Worm (Caenorhabditis elegans) whole organism, young adult: ENCODE results near the gene nck-1.

Experiments
- B0261.1 ChIP-seq: sonication (generic microtip); optimal IDR thresholded peaks from 2 replicates; lab custom pipeline; 2016; ENCODE audit warnings: mild to moderate bottlenecking, missing genetic modification characterization, moderate library complexity, missing compliant biosample characterization
- F23B12.7 ChIP-seq: sonication (generic microtip); optimal IDR thresholded peaks from 2 replicates; lab custom pipeline; 2017; ENCODE audit warnings: missing genetic modification characterization, mild to moderate bottlenecking, missing compliant biosample characterization, antibody characterized with exemption, moderate library complexity; ENCODE audit not compliant: insufficient read depth
- K11D2.4 ChIP-seq: fragments of 200-800 bp; sonication (Bioruptor generic); IDR thresholded peaks from 2 replicates; pipeline ENCODE4 v1.3.6; 2022; ENCODE audit warnings: missing genetic modification reagents, missing genetic modification characterization, missing compliant biosample characterization
- Y53F4B.3 ChIP-seq: fragments of 200-800 bp; sonication (Bioruptor generic); IDR thresholded peaks from 2 replicates; pipeline ENCODE4 v1.3.6; 2022; ENCODE audit warnings: missing genetic modification reagents, missing genetic modification characterization, missing compliant biosample characterization
- Y67H2A.10 ChIP-seq: fragments of 200-800 bp; sonication (Bioruptor generic); conservative IDR thresholded peaks from 2 replicates; pipeline ENCODE4 v1.3.6; 2022; ENCODE audit warnings: missing genetic modification reagents, missing genetic modification characterization, missing compliant biosample characterization
- Y79H2A.3 ChIP-seq: fragments of 200-800 bp; sonication (Bioruptor generic); conservative IDR thresholded peaks from 2 replicates; pipeline ENCODE4 v1.3.6; 2022; ENCODE audit warnings: missing genetic modification reagents, missing genetic modification characterization, missing compliant biosample characterization
- athp-1 ChIP-seq: sonication (generic microtip); optimal IDR thresholded peaks from 2 replicates; lab custom pipeline; 2017; ENCODE audit warnings: mild to moderate bottlenecking, missing genetic modification characterization, missing compliant biosample characterization
- attf-3 ChIP-seq: fragments of 200-800 bp; sonication (Bioruptor generic); conservative IDR thresholded peaks from 2 replicates; pipeline ENCODE4 v1.3.6; 2022; ENCODE audit warnings: missing genetic modification reagents, missing genetic modification characterization, missing compliant biosample characterization
- ccch-3 ChIP-seq: fragments of 200-800 bp; sonication (Bioruptor generic); optimal IDR thresholded peaks from 2 replicates; lab custom pipeline; 2018; ENCODE audit warnings: mild to moderate bottlenecking, missing genetic modification characterization, missing compliant biosample characterization
- cebp-2 ChIP-seq: fragments of 200-800 bp; sonication (Bioruptor generic); IDR thresholded peaks from 2 replicates; pipeline ENCODE4 v1.3.6; 2022; ENCODE audit warnings: missing genetic modification characterization, missing compliant biosample characterization
- ceh-100 ChIP-seq: fragments of 200-800 bp; sonication (Bioruptor generic); IDR thresholded peaks from 2 replicates; pipeline ENCODE4 v1.3.6; 2022; ENCODE audit warnings: missing genetic modification reagents, missing genetic modification characterization, missing compliant biosample characterization
- ceh-27 ChIP-seq: fragments of 200-800 bp; sonication (Bioruptor generic); optimal IDR thresholded peaks from 2 replicates; lab custom pipeline; 2018; ENCODE audit warnings: mild to moderate bottlenecking, missing genetic modification characterization, moderate library complexity, missing compliant biosample characterization
- ceh-79 ChIP-seq: sonication (generic microtip); optimal IDR thresholded peaks from 2 replicates; lab custom pipeline; 2017; ENCODE audit warnings: mild to moderate bottlenecking, missing genetic modification characterization, missing compliant biosample characterization
- ceh-91 ChIP-seq: fragments of 200-800 bp; sonication (Bioruptor generic); IDR thresholded peaks from 2 replicates; pipeline ENCODE4 v1.3.6; 2022; ENCODE audit warnings: missing genetic modification reagents, missing genetic modification characterization, missing compliant biosample characterization
- chd-7 ChIP-seq: sonication (generic microtip); optimal IDR thresholded peaks from 2 replicates; lab custom pipeline; 2016; ENCODE audit warnings: mild to moderate bottlenecking, missing genetic modification characterization, moderate library complexity, missing compliant biosample characterization
- dpff-1 ChIP-seq: sonication (generic microtip); optimal IDR thresholded peaks from 2 replicates; lab custom pipeline; 2017; ENCODE audit warnings: mild to moderate bottlenecking, missing genetic modification characterization, missing compliant biosample characterization
- dpl-1 ChIP-seq: fragments of 150-350 bp; optimal IDR thresholded peaks from 2 replicates; lab custom pipeline; 2014; ENCODE audit warnings: missing biosample characterization, missing genetic modification reagents, missing genetic modification characterization
- ekl-4 ChIP-seq: fragments of 200-800 bp; sonication (Bioruptor generic); IDR thresholded peaks from 2 replicates; pipeline ENCODE4 v1.3.6; 2022; ENCODE audit warnings: missing genetic modification reagents, missing genetic modification characterization, missing compliant biosample characterization
- ets-4 ChIP-seq: fragments of 200-800 bp; sonication (Bioruptor generic); optimal IDR thresholded peaks from 2 replicates; lab custom pipeline; 2018; ENCODE audit warnings: mild to moderate bottlenecking, missing genetic modification characterization, missing compliant biosample characterization
- gei-17 ChIP-seq: fragments of 200-800 bp; sonication (Bioruptor generic); optimal IDR thresholded peaks from 2 replicates; lab custom pipeline; 2018; ENCODE audit warnings: mild to moderate bottlenecking, missing genetic modification characterization, missing compliant biosample characterization
- hlh-26 ChIP-seq: fragments of 200-800 bp; sonication (Bioruptor generic); conservative IDR thresholded peaks from 2 replicates; pipeline ENCODE4 v1.3.6; 2022; ENCODE audit warnings: missing genetic modification reagents, missing genetic modification characterization, missing compliant biosample characterization
- lir-1 ChIP-seq: fragments of 200-800 bp; sonication (Bioruptor generic); conservative IDR thresholded peaks from 2 replicates; pipeline ENCODE4 v1.3.6; 2022; ENCODE audit warnings: missing genetic modification reagents, missing genetic modification characterization, missing compliant biosample characterization
- mel-28 ChIP-seq: sonication (generic microtip); optimal IDR thresholded peaks from 2 replicates; lab custom pipeline; 2016; ENCODE audit warnings: borderline replicate concordance, mild to moderate bottlenecking, missing genetic modification characterization, missing compliant biosample characterization
- mxl-1 ChIP-seq: sonication (generic microtip); optimal IDR thresholded peaks from 2 replicates; lab custom pipeline; 2016; ENCODE audit warnings: missing genetic modification characterization, missing compliant biosample characterization
- nhr-179 ChIP-seq: sonication (generic microtip); optimal IDR thresholded peaks from 2 replicates; lab custom pipeline; 2016; ENCODE audit warnings: mild to moderate bottlenecking, missing genetic modification characterization, missing compliant biosample characterization
- nhr-27 ChIP-seq: fragments of 200-800 bp; sonication (Bioruptor generic); optimal IDR thresholded peaks from 2 replicates; lab custom pipeline; 2018; ENCODE audit warnings: mild to moderate bottlenecking, missing genetic modification characterization, moderate library complexity, missing compliant biosample characterization
- nhr-90 ChIP-seq: sonication (generic microtip); optimal IDR thresholded peaks from 2 replicates; lab custom pipeline; 2016; ENCODE audit warnings: missing genotype, mild to moderate bottlenecking, missing genetic modification characterization, missing compliant biosample characterization
- pbrm-1 ChIP-seq: fragments of 200-800 bp; sonication (Bioruptor generic); IDR thresholded peaks from 2 replicates; pipeline ENCODE4 v1.3.6; 2022; ENCODE audit warnings: missing genetic modification reagents, missing genetic modification characterization, missing compliant biosample characterization
- rpc-1 ChIP-seq, 2 experiments: fragments of 150-350 bp in 1 of 2; sonication (generic microtip) in 1 of 2; optimal IDR thresholded peaks; 2 replicates each; lab custom pipeline; 2014 to 2018; ENCODE audit warnings: missing biosample characterization in 1 of 2, missing genetic modification characterization in 1 of 2, missing genetic modification reagents in 1 of 2, missing genotype in 1 of 2
- sdz-38 ChIP-seq: sonication (generic microtip); optimal IDR thresholded peaks from 2 replicates; lab custom pipeline; 2016; ENCODE audit warnings: missing genotype, missing genetic modification characterization, missing compliant biosample characterization
- snpc-4 ChIP-seq, 5 experiments: fragments of 150-350 bp in 1 of 5; sonication (generic microtip) in 4 of 5; optimal IDR thresholded peaks; 2 replicates each; lab custom pipeline; 2014 to 2018; ENCODE audit warnings: missing genetic modification characterization in 5 of 5, missing biosample characterization in 3 of 5, antibody characterized with exemption in 2 of 5, mild to moderate bottlenecking in 2 of 5, missing compliant biosample characterization in 2 of 5, missing genotype in 2 of 5, moderate library complexity in 2 of 5, missing genetic modification reagents in 1 of 5
- tbp1 ChIP-seq: fragments of 200-800 bp; sonication (Bioruptor generic); optimal IDR thresholded peaks from 2 replicates; lab custom pipeline; 2018; ENCODE audit warnings: mild to moderate bottlenecking, missing genetic modification characterization, missing compliant biosample characterization
- unc-130 ChIP-seq: sonication (generic microtip); optimal IDR thresholded peaks from 2 replicates; lab custom pipeline; 2016; ENCODE audit warnings: missing genetic modification reagents, missing genetic modification characterization, missing compliant biosample characterization
- unc-62 ChIP-seq: fragments of 150-350 bp; optimal IDR thresholded peaks from 2 replicates; lab custom pipeline; 2014; ENCODE audit warnings: missing biosample characterization, missing genetic modification reagents, missing genetic modification characterization
- zfh-2 ChIP-seq: fragments of 200-800 bp; sonication (Bioruptor generic); conservative IDR thresholded peaks from 2 replicates; pipeline ENCODE4 v1.3.6; 2022; ENCODE audit warnings: missing genetic modification reagents, missing genetic modification characterization, missing compliant biosample characterization
- zim-3 ChIP-seq: sonication (generic microtip); optimal IDR thresholded peaks from 2 replicates; lab custom pipeline; 2017; ENCODE audit warnings: mild to moderate bottlenecking, missing genetic modification characterization, moderate library complexity, missing compliant biosample characterization
- ztf-25 ChIP-seq: fragments of 200-800 bp; sonication (Bioruptor generic); IDR thresholded peaks from 2 replicates; pipeline ENCODE4 v1.3.6; 2022; ENCODE audit warnings: missing genetic modification reagents, missing genetic modification characterization, missing compliant biosample characterization
- ztf-26 ChIP-seq: sonication (generic microtip); optimal IDR thresholded peaks from 2 replicates; lab custom pipeline; 2017; ENCODE audit warnings: missing genetic modification characterization, missing compliant biosample characterization

The nck-1 gene

DNA sequence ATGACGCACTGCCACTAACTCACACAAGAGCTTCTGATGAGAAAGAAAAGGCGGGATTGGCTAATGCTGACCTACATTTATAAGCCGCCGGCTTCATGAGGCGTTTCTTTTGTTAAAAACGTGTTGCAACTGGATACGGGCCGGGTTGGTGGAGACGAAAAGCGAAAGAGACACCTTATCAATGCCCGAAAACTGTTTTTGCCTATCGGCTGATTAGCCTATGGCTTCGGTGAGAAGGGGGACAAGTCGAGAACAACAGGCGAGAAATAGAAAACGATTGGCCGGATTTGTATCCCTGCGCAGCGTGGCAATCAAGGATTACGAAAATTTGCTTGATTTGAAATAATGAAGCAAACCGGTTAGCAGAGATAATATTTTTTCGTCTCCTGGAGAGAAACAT lies 41.8 kb downstream of the nck-1 start, which contains the start of gene F09F9.2:
Gene F09F9.2 (minus strand): TSS at position 25 of the 400 bp plus-strand sequence.
- TF ChIP-seq zfh-2 (GFP tag; lab: Robert Waterston, UW) (no peak), Y53F4B.3 (GFP tag; lab: Robert Waterston, UW) (no peak), attf-3 (GFP tag; lab: Robert Waterston, UW) (no peak), unc-130 (GFP tag; lab: Kevin White, UChicago) (no peak), dpl-1 (no peak), mxl-1 (tag; lab: Kevin White, UChicago) (no peak), unc-62 (no peak), dpff-1 (no peak), nhr-90 (tag; lab: Kevin White, UChicago) (no peak), rpc-1 (optimal IDR thresholded peaks at IDR 0.05; lab: Kevin White, UChicago) (no peak), rpc-1 (tag; optimal IDR thresholded peaks at IDR 0.05; lab: Kevin White, UChicago) (no peak), zim-3 (no peak), nhr-27 (tag; lab: Kevin White, UChicago) (no peak), sdz-38 (tag; lab: Kevin White, UChicago) (no peak), ceh-100 (GFP tag; lab: Robert Waterston, UW) (no peak), Y79H2A.3 (GFP tag; lab: Robert Waterston, UW) (no peak), ztf-26 (tag; lab: Kevin White, UChicago) (no peak)

- no peak for TF ChIP-seq ccch-3 (GFP tag; lab: Kevin White, UChicago)
- TF ChIP-seq ceh-79 (tag; lab: Kevin White, UChicago): no peak
- no peak for TF ChIP-seq cebp-2 (GFP tag; lab: Robert Waterston, UW)
- no peak for TF ChIP-seq athp-1 (tag; lab: Kevin White, UChicago)
- no peak for TF ChIP-seq K11D2.4 (GFP tag; lab: Robert Waterston, UW)
- TF ChIP-seq nhr-90 (tag; lab: Kevin White, UChicago): no peak
- no peak for TF ChIP-seq ceh-91 (GFP tag; lab: Robert Waterston, UW)
- TF ChIP-seq nhr-179 (tag; lab: Kevin White, UChicago): no peak
- TF ChIP-seq gei-17 (GFP tag; lab: Kevin White, UChicago): no peak
- TF ChIP-seq pbrm-1 (GFP tag; lab: Robert Waterston, UW): no peak
- TF ChIP-seq zfh-2 (GFP tag; lab: Robert Waterston, UW): no peak
- no peak for TF ChIP-seq chd-7 (tag; lab: Kevin White, UChicago)
- no peak for TF ChIP-seq ztf-25 (GFP tag; lab: Robert Waterston, UW)
- TF ChIP-seq mel-28 (tag; lab: Kevin White, UChicago): no peak
- no peak for TF ChIP-seq nhr-27 (tag; lab: Kevin White, UChicago)
- TF ChIP-seq snpc-4 (GFP tag; optimal IDR thresholded peaks at IDR 0.05; lab: Kevin White, UChicago): no peak
- no peak for TF ChIP-seq snpc-4 (tag; optimal IDR thresholded peaks at IDR 0.05; lab: Kevin White, UChicago)
- no peak for TF ChIP-seq F23B12.7
- no peak for TF ChIP-seq tbp1
- TF ChIP-seq lir-1 (GFP tag; lab: Robert Waterston, UW): no peak
- TF ChIP-seq, all 124 proteins: peak for 0
Measured at ce11 chrX:4109970-4110369, 43.3 kb downstream of the nck-1 start.

DNA sequence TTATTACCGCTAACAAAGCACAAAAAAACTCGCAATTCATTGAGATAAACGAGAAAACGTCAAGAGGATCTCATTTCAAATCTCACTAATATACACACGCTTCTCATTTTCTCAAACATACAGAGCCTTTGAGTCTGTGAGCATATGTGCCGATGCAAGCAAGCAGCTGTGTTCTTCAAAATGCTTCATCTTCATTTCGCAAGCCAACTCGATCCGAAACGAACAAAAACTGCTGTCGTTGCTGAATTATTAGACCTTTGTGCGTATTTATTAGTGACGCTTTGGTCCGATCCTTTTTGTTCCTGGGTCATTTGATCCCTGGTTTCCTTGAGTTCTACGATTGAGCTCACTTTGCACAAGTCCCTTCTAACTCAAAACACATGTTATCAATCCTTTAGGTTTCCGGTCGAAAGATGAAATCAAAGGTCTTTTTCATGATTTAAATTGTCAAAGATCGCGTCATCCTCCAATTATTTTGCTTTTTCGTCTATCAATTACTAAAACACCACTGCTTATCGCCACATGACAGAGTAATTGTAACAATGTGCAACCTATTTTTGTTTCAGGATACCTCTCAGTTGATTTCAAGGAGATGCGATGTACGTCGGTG lies 46.2 kb downstream of the nck-1 start, which contains the start of gene R02E4.2:
Gene R02E4.2 (plus strand): TSS at position 560 of the 610 bp plus-strand sequence.
- TF ChIP-seq rpc-1 (optimal IDR thresholded peaks at IDR 0.05; lab: Kevin White, UChicago): no peak
- no peak for TF ChIP-seq rpc-1 (tag; optimal IDR thresholded peaks at IDR 0.05; lab: Kevin White, UChicago)
- TF ChIP-seq Y67H2A.10 (GFP tag; lab: Robert Waterston, UW): no peak
- no peak for TF ChIP-seq B0261.1 (tag; lab: Kevin White, UChicago)
- no peak for TF ChIP-seq hlh-26 (GFP tag; lab: Robert Waterston, UW)
- TF ChIP-seq ceh-27: no peak
- TF ChIP-seq ets-4 (GFP tag; lab: Kevin White, UChicago): no peak
- 0 out of 2 replicates have a peak, but pooled peaks have one; percentile 26 for TF ChIP-seq ekl-4 (GFP tag; lab: Robert Waterston, UW)
